Worm (Caenorhabditis elegans): ENCODE results near the gene F22B7.1.

DNA sequence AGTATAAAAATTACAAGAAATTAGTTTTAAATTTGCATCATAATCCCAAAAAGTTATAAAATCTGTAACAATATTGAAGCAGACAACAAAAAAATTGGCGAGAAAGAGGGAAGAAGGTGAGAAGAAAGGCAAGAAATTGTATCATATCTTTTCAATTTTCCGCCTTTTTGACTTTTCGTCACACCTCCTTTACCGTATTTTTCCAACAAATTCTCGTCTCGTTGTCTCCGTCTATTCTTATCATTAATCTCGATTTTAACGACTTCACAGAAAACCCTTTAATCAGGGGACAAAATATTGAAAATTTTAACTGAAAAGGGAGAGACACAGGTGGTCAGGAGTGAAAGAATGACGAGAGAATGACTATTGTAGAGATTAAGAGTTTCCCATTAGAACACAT lies 47.8 kb downstream of the F22B7.1 start:
- TF ChIP-seq F33H1.4 (GFP tag; IDR thresholded peaks at IDR 0.05): no peak
- no peak for TF ChIP-seq madf-3 (GFP tag; IDR thresholded peaks at IDR 0.05)
- TF ChIP-seq rcor-1 (GFP tag; IDR thresholded peaks at IDR 0.05): no peak
- TF ChIP-seq mel-28 (tag; optimal IDR thresholded peaks at IDR 0.05; ENCODE audit: borderline replicate concordance): no peak
- TF ChIP-seq rpc-1 (optimal IDR thresholded peaks at IDR 0.05): no peak
- TF ChIP-seq rpc-1 (tag; optimal IDR thresholded peaks at IDR 0.05): no peak
- no peak for TF ChIP-seq aptf-2 (GFP tag; conservative IDR thresholded peaks at IDR 0.05)
- no peak for TF ChIP-seq unc-62 (GFP tag; optimal IDR thresholded peaks at IDR 0.05)
- no peak for TF ChIP-seq K12H6.12 (tag; optimal IDR thresholded peaks at IDR 0.05)
- no peak for TF ChIP-seq snpc-4 (GFP tag; optimal IDR thresholded peaks at IDR 0.05)
- no peak for TF ChIP-seq snpc-4 (tag; optimal IDR thresholded peaks at IDR 0.05)
- TF ChIP-seq F52B5.7 (tag; optimal IDR thresholded peaks at IDR 0.05): no peak
- no peak for TF ChIP-seq dpl-1 (GFP tag; optimal IDR thresholded peaks at IDR 0.05)
- no peak for TF ChIP-seq nhr-120 (GFP tag; IDR thresholded peaks at IDR 0.05)
- TF ChIP-seq nhr-90 (tag; optimal IDR thresholded peaks at IDR 0.05): no peak
- TF ChIP-seq ccch-3 (GFP tag; optimal IDR thresholded peaks at IDR 0.05): no peak

Measured in whole organism, young adult.